Fruit fly (Drosophila melanogaster): ENCODE measurements around the gene Stt3A.

The Stt3A gene

DNA sequence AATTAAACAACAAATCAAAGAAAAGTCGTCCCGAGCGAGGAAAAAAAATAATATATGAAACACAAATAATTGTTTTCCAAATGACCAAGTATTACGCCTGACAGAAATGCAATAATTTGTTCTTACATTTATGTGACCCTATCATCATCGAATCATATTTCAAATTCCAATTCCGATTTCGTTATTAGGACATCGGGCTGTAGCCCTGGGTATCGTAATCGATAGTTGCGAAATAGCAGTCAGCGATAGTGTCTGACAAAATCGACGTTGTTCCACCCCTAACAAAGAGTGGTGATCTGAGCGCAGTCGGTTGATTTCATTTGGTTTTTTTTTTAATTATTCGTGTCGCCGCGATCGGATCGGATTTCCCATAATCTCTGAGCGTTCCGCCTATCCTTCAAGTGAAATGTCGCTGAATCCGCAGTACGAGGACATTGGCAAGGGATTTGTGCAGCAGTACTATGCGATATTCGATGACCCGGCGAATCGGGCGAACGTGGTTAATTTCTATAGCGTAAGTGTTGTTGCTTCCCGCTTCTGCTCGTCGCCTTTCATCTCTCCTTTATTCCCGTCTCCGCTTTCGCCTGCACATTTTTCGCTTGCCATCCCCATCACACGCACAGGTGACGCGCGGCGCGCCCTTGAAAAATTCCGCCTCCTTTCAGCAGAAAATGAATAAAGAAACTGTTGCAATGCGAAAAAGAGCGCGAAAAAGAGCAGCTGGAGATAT lies 18.4 kb downstream of the Stt3A start, which contains the start of gene Ntf-2:
Gene Ntf-2 (plus strand): TSS at position 262 of the 730 bp plus-strand sequence.
- TF ChIP-seq CG1647 (GFP tag; optimal IDR thresholded peaks at IDR 0.05) (no peak), Sry-δ (GFP tag; optimal IDR thresholded peaks at IDR 0.05) (peak; percentile 94), CG15269 (tag; optimal IDR thresholded peaks at IDR 0.05) (no peak), vnd (GFP tag; IDR thresholded peaks at IDR 0.05; ENCODE audit: partially characterized antibody) (peak; percentile 76), wdn (GFP tag; IDR thresholded peaks at IDR 0.05) (0 out of 2 replicates have a peak, but pooled peaks have one; percentile 5), amos (GFP tag; IDR thresholded peaks at IDR 0.05; ENCODE audit: partially characterized antibody) (peak; percentile 90), CG7963 (GFP tag; IDR thresholded peaks at IDR 0.05; ENCODE audit: partially characterized antibody) (peak; percentile 89), row (GFP tag; IDR thresholded peaks at IDR 0.05) (peak; percentile 55), CG1603 (tag; optimal IDR thresholded peaks at IDR 0.05) (peak; percentile 60), Bgb (GFP tag; IDR thresholded peaks at IDR 0.05; ENCODE audit: partially characterized antibody) (peak; percentile 91), CG17912 (GFP tag; optimal IDR thresholded peaks at IDR 0.05) (no peak), Drgx (GFP tag; IDR thresholded peaks at IDR 0.05) (peak; percentile 19; the same call in 1 of the 2 replicates), CG32532 (GFP tag; IDR thresholded peaks at IDR 0.05) (peak; percentile 38; the same call in 1 of the 2 replicates), sna (GFP tag; IDR thresholded peaks at IDR 0.05; ENCODE audit: partially characterized antibody) (peak; percentile 55; the same call in 1 of the 2 replicates), ato (GFP tag; IDR thresholded peaks at IDR 0.05; ENCODE audit: partially characterized antibody) (peak; percentile 77), gfzf (GFP tag; optimal IDR thresholded peaks at IDR 0.05) (peak; percentile 50), Ets97D (GFP tag; optimal IDR thresholded peaks at IDR 0.05) (peak; percentile 54), zfh1 (GFP tag; IDR thresholded peaks at IDR 0.05) (0 out of 3 replicates have a peak, but pooled peaks have one; percentile 29), CG15696 (tag; optimal IDR thresholded peaks at IDR 0.05) (no peak), Rfx (GFP tag; IDR thresholded peaks at IDR 0.05) (peak; percentile 61), CoRest (tag; optimal IDR thresholded peaks at IDR 0.05) (peak; percentile 8), CG14441 (GFP tag; IDR thresholded peaks at IDR 0.05) (0 out of 2 replicates have a peak, but pooled peaks have one; percentile 35), CG5245 (GFP tag; optimal IDR thresholded peaks at IDR 0.05) (no peak), hbn (GFP tag; IDR thresholded peaks at IDR 0.05; ENCODE audit: partially characterized antibody) (peak; percentile 56), hb (GFP tag; IDR thresholded peaks at IDR 0.05; ENCODE audit: partially characterized antibody) (peak; percentile 83), Xbp1 (GFP tag; optimal IDR thresholded peaks at IDR 0.05) (peak; percentile 40), danr (GFP tag; IDR thresholded peaks at IDR 0.05) (no peak), CG14860 (GFP tag; IDR thresholded peaks at IDR 0.05; ENCODE audit: partially characterized antibody) (peak; percentile 80), CG9932 (GFP tag; IDR thresholded peaks at IDR 0.05) (peak; percentile 80), Med (GFP tag) (peak; percentile 75), onecut (GFP tag; IDR thresholded peaks at IDR 0.05) (no peak), CG7928 (GFP tag; optimal IDR thresholded peaks at IDR 0.05) (peak; percentile 86), CG34224 (GFP tag; IDR thresholded peaks at IDR 0.05; ENCODE audit: partially characterized antibody) (peak; percentile 61), ro (GFP tag; IDR thresholded peaks at IDR 0.05) (no peak), sens (GFP tag) (peak; percentile 69), Dp (GFP tag; optimal IDR thresholded peaks at IDR 0.05) (peak; percentile 53), lab (GFP tag; optimal IDR thresholded peaks at IDR 0.05) (peak; percentile 12), pfk (GFP tag; optimal IDR thresholded peaks at IDR 0.05) (no peak), Dll (GFP tag; IDR thresholded peaks at IDR 0.05; ENCODE audit: partially characterized antibody) (peak; percentile 75), Ptx1 (GFP tag; IDR thresholded peaks at IDR 0.05) (peak; percentile 34; the same call in 1 of the 2 replicates), tx (GFP tag; optimal IDR thresholded peaks at IDR 0.05) (no peak), NC2β (GFP tag; optimal IDR thresholded peaks at IDR 0.05) (peak; percentile 30), CG11456 (GFP tag; IDR thresholded peaks at IDR 0.05) (0 out of 3 replicates have a peak, but pooled peaks have one; percentile 41), CG12769 (tag; optimal IDR thresholded peaks at IDR 0.05) (peak; percentile 2), Bteb2 (GFP tag; optimal IDR thresholded peaks at IDR 0.05) (no peak), Nf-YB (GFP tag; optimal IDR thresholded peaks at IDR 0.05) (no peak), bbx (GFP tag; IDR thresholded peaks at IDR 0.05; ENCODE audit: partially characterized antibody) (peak; percentile 90), gro (GFP tag; optimal IDR thresholded peaks at IDR 0.05) (peak; percentile 26)
